Worm (Caenorhabditis elegans) whole organism, L3 larva: Measurements from ENCODE around the gene R13H4.7.

Experiments
- R02D3.7 ChIP-seq: fragments of 150-350 bp; optimal IDR thresholded peaks from 2 replicates; lab custom pipeline; 2014; ENCODE audit warnings: missing biosample characterization, missing genetic modification characterization
- ZK546.5 ChIP-seq: sonication (generic microtip); optimal IDR thresholded peaks from 2 replicates; lab custom pipeline; 2017; ENCODE audit warnings: missing biosample characterization, missing genetic modification characterization
- ama-1 ChIP-seq: fragments of 150-350 bp; optimal IDR thresholded peaks from 2 replicates; lab custom pipeline; 2018
- ceh-16 ChIP-seq: sonication (generic microtip); optimal IDR thresholded peaks from 2 replicates; lab custom pipeline; 2017; ENCODE audit warnings: missing biosample characterization, missing genetic modification characterization
- ceh-28 ChIP-seq: fragments of 150-350 bp; optimal IDR thresholded peaks from 2 replicates; lab custom pipeline; 2014; ENCODE audit warnings: missing biosample characterization, missing genetic modification reagents, missing genetic modification characterization
- ceh-82 ChIP-seq: fragments of 150-350 bp; optimal IDR thresholded peaks from 2 replicates; lab custom pipeline; 2014; ENCODE audit warnings: missing biosample characterization, missing genetic modification characterization
- daf-12 ChIP-seq: fragments of 150-350 bp; optimal IDR thresholded peaks from 2 replicates; lab custom pipeline; 2014; ENCODE audit warnings: missing biosample characterization, missing genetic modification reagents, missing genetic modification characterization
- egl-27 ChIP-seq: sonication (generic microtip); optimal IDR thresholded peaks from 4 replicates; lab custom pipeline; 2017; ENCODE audit warnings: missing biosample characterization, missing genetic modification reagents, missing genetic modification characterization
- elt-1 ChIP-seq: fragments of 150-350 bp; optimal IDR thresholded peaks from 2 replicates; lab custom pipeline; 2014; ENCODE audit warnings: missing biosample characterization, missing genetic modification characterization
- elt-2 ChIP-seq: sonication (generic microtip); optimal IDR thresholded peaks from 2 replicates; lab custom pipeline; 2016; ENCODE audit warnings: missing genetic modification reagents, mild to moderate bottlenecking, missing genetic modification characterization, missing compliant biosample characterization
- elt-3 ChIP-seq, 3 experiments: fragments of 150-350 bp in 1 of 3; sonication (generic microtip) in 2 of 3; optimal IDR thresholded peaks; 2 replicates in 2 of 3; 4 replicates in 1 of 3; lab custom pipeline; 2014 to 2017; ENCODE audit warnings: missing biosample characterization in 3 of 3, missing genetic modification characterization in 3 of 3
- fkh-10 ChIP-seq: sonication (generic microtip); optimal IDR thresholded peaks from 2 replicates; lab custom pipeline; 2017; ENCODE audit warnings: missing biosample characterization, missing genetic modification reagents, missing genetic modification characterization
- fkh-2 ChIP-seq: fragments of 150-350 bp; optimal IDR thresholded peaks from 2 replicates; lab custom pipeline; 2014; ENCODE audit warnings: missing biosample characterization, missing genetic modification reagents, missing genetic modification characterization
- fos-1 ChIP-seq: fragments of 150-350 bp; optimal IDR thresholded peaks from 2 replicates; lab custom pipeline; 2014; ENCODE audit warnings: missing biosample characterization, missing genetic modification characterization
- hmg-11 ChIP-seq: sonication (generic microtip); optimal IDR thresholded peaks from 2 replicates; lab custom pipeline; 2016; ENCODE audit warnings: missing genetic modification characterization, missing compliant biosample characterization
- jun-1 ChIP-seq: fragments of 150-350 bp; optimal IDR thresholded peaks from 2 replicates; lab custom pipeline; 2014; ENCODE audit warnings: missing biosample characterization, missing genetic modification reagents, missing genetic modification characterization
- lin-15B ChIP-seq: fragments of 150-350 bp; optimal IDR thresholded peaks from 2 replicates; lab custom pipeline; 2014; ENCODE audit warnings: missing biosample characterization, missing genetic modification characterization
- lin-39 ChIP-seq: fragments of 150-350 bp; optimal IDR thresholded peaks from 2 replicates; lab custom pipeline; 2018; ENCODE audit warnings: missing biosample characterization, missing genetic modification reagents, missing genetic modification characterization
- lsy-12 ChIP-seq: sonication (generic microtip); optimal IDR thresholded peaks from 2 replicates; lab custom pipeline; 2016; ENCODE audit warnings: mild to moderate bottlenecking, missing genetic modification characterization, missing compliant biosample characterization
- mdl-1 ChIP-seq: fragments of 150-350 bp; optimal IDR thresholded peaks from 2 replicates; lab custom pipeline; 2014; ENCODE audit warnings: missing biosample characterization, missing genetic modification characterization
- mml-1 ChIP-seq: fragments of 150-350 bp; sonication (generic microtip); optimal IDR thresholded peaks from 3 replicates; lab custom pipeline; 2014; ENCODE audit warnings: missing biosample characterization, missing genetic modification characterization
- nhr-11 ChIP-seq: fragments of 150-350 bp; optimal IDR thresholded peaks from 2 replicates; lab custom pipeline; 2014; ENCODE audit warnings: missing biosample characterization, missing genetic modification characterization
- nhr-12 ChIP-seq: fragments of 150-350 bp; optimal IDR thresholded peaks from 2 replicates; lab custom pipeline; 2014; ENCODE audit warnings: missing biosample characterization, missing genetic modification characterization
- nhr-23 ChIP-seq: fragments of 150-350 bp; optimal IDR thresholded peaks from 2 replicates; lab custom pipeline; 2014; ENCODE audit warnings: missing biosample characterization, missing genetic modification reagents, missing genetic modification characterization
- nhr-237 ChIP-seq: fragments of 150-350 bp; optimal IDR thresholded peaks from 2 replicates; lab custom pipeline; 2014; ENCODE audit warnings: missing biosample characterization, missing genetic modification characterization
- nhr-25 ChIP-seq: sonication (generic microtip); optimal IDR thresholded peaks from 2 replicates; lab custom pipeline; 2017; ENCODE audit warnings: missing biosample characterization, missing genetic modification characterization
- nhr-43 ChIP-seq: sonication (generic microtip); optimal IDR thresholded peaks from 2 replicates; lab custom pipeline; 2016; ENCODE audit warnings: mild to moderate bottlenecking, missing genetic modification characterization, missing compliant biosample characterization; ENCODE audit not compliant: poor library complexity, severe bottlenecking
- nhr-67 ChIP-seq: fragments of 150-350 bp; optimal IDR thresholded peaks from 2 replicates; lab custom pipeline; 2014; ENCODE audit warnings: missing biosample characterization, missing genetic modification characterization
- nhr-76 ChIP-seq: fragments of 150-350 bp; sonication (generic microtip); optimal IDR thresholded peaks from 5 replicates; lab custom pipeline; 2014; ENCODE audit warnings: missing biosample characterization, missing genetic modification characterization
- pha-4 ChIP-seq: fragments of 150-350 bp; optimal IDR thresholded peaks from 2 replicates; lab custom pipeline; 2014; ENCODE audit warnings: missing biosample characterization, missing genetic modification reagents, missing genetic modification characterization
- pqm-1 ChIP-seq: fragments of 150-350 bp; optimal IDR thresholded peaks from 2 replicates; lab custom pipeline; 2017; ENCODE audit warnings: missing biosample characterization, missing genetic modification characterization, inconsistent platforms
- skn-1 ChIP-seq: fragments of 150-350 bp; optimal IDR thresholded peaks from 2 replicates; lab custom pipeline; 2014; ENCODE audit warnings: missing biosample characterization, missing genetic modification characterization
- snpc-4 ChIP-seq: fragments of 150-350 bp; optimal IDR thresholded peaks from 2 replicates; lab custom pipeline; 2014; ENCODE audit warnings: missing biosample characterization, missing genetic modification characterization
- tbx-2 ChIP-seq: sonication (generic microtip); optimal IDR thresholded peaks from 2 replicates; lab custom pipeline; 2016; ENCODE audit warnings: mild to moderate bottlenecking, missing genetic modification characterization, missing compliant biosample characterization
- unc-39 ChIP-seq: sonication (generic microtip); optimal IDR thresholded peaks from 4 replicates; lab custom pipeline; 2017; ENCODE audit warnings: missing biosample characterization, missing genetic modification characterization
- unc-62 ChIP-seq: fragments of 150-350 bp; sonication (generic microtip); optimal IDR thresholded peaks from 4 replicates; lab custom pipeline; 2014; ENCODE audit warnings: missing biosample characterization, missing genetic modification reagents, missing genetic modification characterization
- zag-1 ChIP-seq: fragments of 150-350 bp; optimal IDR thresholded peaks from 2 replicates; lab custom pipeline; 2014; ENCODE audit warnings: missing biosample characterization, missing genetic modification characterization

R13H4.7 gene

ce11 chrV:11901260-11901659, 33.2 kb upstream of the R13H4.7 start:
- no peak for TF ChIP-seq nhr-67 (tag; lab: Kevin White, UChicago)
- TF ChIP-seq snpc-4 (tag; lab: Kevin White, UChicago): no peak
- no peak for TF ChIP-seq lin-39 (tag; lab: Kevin White, UChicago)
- TF ChIP-seq mml-1 (tag; lab: Kevin White, UChicago): no peak
- TF ChIP-seq fkh-2 (tag; lab: Kevin White, UChicago): no peak
- TF ChIP-seq lin-15B (tag; lab: Kevin White, UChicago): no peak
- TF ChIP-seq pqm-1 (tag; lab: Kevin White, UChicago): no peak
- TF ChIP-seq ama-1: no peak
- no peak for TF ChIP-seq nhr-23 (tag; lab: Kevin White, UChicago)
- TF ChIP-seq elt-1 (tag; lab: Kevin White, UChicago): no peak
- no peak for TF ChIP-seq tbx-2 (tag; lab: Kevin White, UChicago)
- TF ChIP-seq daf-12 (tag; lab: Kevin White, UChicago): no peak
- no peak for TF ChIP-seq ZK546.5
- no peak for TF ChIP-seq mdl-1 (tag; lab: Kevin White, UChicago)
- TF ChIP-seq nhr-237 (tag; lab: Kevin White, UChicago): no peak
- no peak for TF ChIP-seq fos-1 (tag; lab: Kevin White, UChicago)
- TF ChIP-seq, all 47 proteins: peak for 0

- TF ChIP-seq nhr-237 (tag; lab: Kevin White, UChicago): no peak
- peak; percentile 84 for TF ChIP-seq elt-2 (tag; lab: Kevin White, UChicago)
- peak; percentile 72 for TF ChIP-seq pqm-1 (tag; lab: Kevin White, UChicago)
Observed at ce11 chrV:11900127-11900526, 32.1 kb upstream of the R13H4.7 start.

DNA sequence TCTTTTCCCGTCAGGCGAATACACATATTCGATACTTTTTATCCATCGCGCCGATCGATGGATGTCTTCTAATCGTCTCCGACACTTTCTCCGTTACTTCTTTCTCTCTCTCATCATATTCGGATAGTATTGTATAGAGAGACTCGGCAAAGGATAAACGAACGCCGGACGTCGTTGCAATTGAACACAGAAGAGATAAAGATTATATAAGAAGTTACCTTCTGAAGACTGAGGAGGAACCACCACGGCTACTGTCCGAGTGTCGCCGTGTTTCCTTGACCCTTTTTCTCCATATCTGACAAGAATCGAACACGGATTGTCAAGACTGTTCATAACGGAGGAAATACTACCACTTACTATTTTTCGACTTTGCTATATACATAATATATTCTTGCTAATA, 31.1 kb upstream of the R13H4.7 start, which contains the start of gene sma-1:
sma-1 (plus strand) TSS at position 301 of the 400 bp plus-strand sequence.
- TF ChIP-seq nhr-76 (no peak), ceh-16 (tag; lab: Kevin White, UChicago) (no peak), R02D3.7 (tag; lab: Kevin White, UChicago) (no peak), nhr-23 (tag; lab: Kevin White, UChicago) (no peak), elt-3 (tag; optimal IDR thresholded peaks at IDR 0.05; lab: Kevin White, UChicago) (no peak), nhr-67 (tag; lab: Kevin White, UChicago) (no peak), ZK546.5 (no peak), zag-1 (tag; lab: Kevin White, UChicago) (no peak), fkh-10 (no peak), nhr-12 (tag; lab: Kevin White, UChicago) (no peak), ceh-28 (tag; lab: Kevin White, UChicago) (no peak), tbx-2 (tag; lab: Kevin White, UChicago) (no peak)

DNA sequence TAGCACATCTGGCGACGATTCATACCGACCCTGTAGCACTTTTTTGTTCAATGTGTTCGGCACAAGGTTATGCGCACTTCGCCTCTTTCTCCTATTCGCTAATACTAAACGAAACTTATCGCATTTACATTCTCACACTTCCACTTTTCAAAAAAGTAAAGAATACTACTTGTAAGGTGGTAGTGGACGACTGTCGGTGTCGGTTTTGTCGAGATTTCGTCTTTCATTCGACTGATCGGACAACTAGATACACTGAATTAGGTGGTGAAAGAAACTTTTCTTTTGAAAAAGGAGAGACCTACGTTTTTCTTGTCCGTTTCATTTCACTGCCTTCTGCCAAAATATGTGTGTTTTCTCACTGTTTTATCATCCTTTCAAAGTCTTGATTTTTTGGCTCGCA, 29.6 kb upstream of the R13H4.7 start:
- no peak for TF ChIP-seq nhr-67 (tag; lab: Kevin White, UChicago)
- peak; percentile 19 for TF ChIP-seq nhr-25

- no peak for TF ChIP-seq ZK546.5
- no peak for TF ChIP-seq nhr-43
- TF ChIP-seq nhr-237 (tag; lab: Kevin White, UChicago): no peak
- TF ChIP-seq hmg-11: peak; percentile 9
- TF ChIP-seq lin-15B (tag; lab: Kevin White, UChicago): peak; percentile 38
- TF ChIP-seq nhr-23 (tag; lab: Kevin White, UChicago): peak; percentile 36
- TF ChIP-seq pha-4 (tag; lab: Kevin White, UChicago): peak; percentile 57
- TF ChIP-seq nhr-25: peak; percentile 84
- TF ChIP-seq ceh-28 (tag; lab: Kevin White, UChicago): no peak
- peak; percentile 60 for TF ChIP-seq elt-2 (tag; lab: Kevin White, UChicago)
- TF ChIP-seq pqm-1 (tag; lab: Kevin White, UChicago): peak; percentile 24
- no peak for TF ChIP-seq daf-12 (tag; lab: Kevin White, UChicago)
- TF ChIP-seq elt-1 (tag; lab: Kevin White, UChicago): no peak
- no peak for TF ChIP-seq snpc-4 (tag; lab: Kevin White, UChicago)
Observed at ce11 chrV:11896322-11896898, 28.4 kb upstream of the R13H4.7 start.

DNA sequence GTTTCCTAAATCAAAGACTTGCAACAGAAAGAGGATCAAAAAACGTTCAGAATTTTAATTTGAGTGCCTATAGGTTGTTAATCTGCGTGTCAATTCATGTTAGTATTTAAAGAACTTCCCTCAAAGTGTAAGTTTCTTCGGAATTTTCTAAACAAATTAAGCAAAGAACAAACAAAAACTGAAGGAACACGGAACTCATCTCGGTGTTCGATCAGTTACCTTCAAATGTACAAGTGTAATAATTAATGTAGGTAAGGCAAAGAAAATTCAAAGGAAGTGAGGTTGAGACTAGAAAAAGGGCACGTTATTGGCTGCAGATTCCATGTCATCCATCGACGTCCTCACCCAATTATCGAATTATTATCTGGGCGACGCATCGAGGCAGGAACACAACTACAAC, 25.9 kb upstream of the R13H4.7 start, which contains the start of gene K12G11.6:
K12G11.6 (plus strand) TSS at position 357 of the 400 bp plus-strand sequence.
- TF ChIP-seq lsy-12 (tag; lab: Kevin White, UChicago) (no peak), nhr-12 (tag; lab: Kevin White, UChicago) (no peak), ceh-82 (tag; lab: Kevin White, UChicago) (no peak), unc-39 (tag; lab: Kevin White, UChicago) (no peak), fkh-2 (tag; lab: Kevin White, UChicago) (no peak), lin-39 (tag; lab: Kevin White, UChicago) (no peak), skn-1 (tag; lab: Kevin White, UChicago) (no peak), jun-1 (tag; lab: Kevin White, UChicago) (no peak), fkh-10 (no peak), nhr-237 (tag; lab: Kevin White, UChicago) (no peak), nhr-11 (no peak), ama-1 (no peak), mdl-1 (tag; lab: Kevin White, UChicago) (no peak), unc-62 (GFP tag; lab: Kevin White, UChicago) (no peak), ceh-28 (tag; lab: Kevin White, UChicago) (no peak), egl-27 (tag; lab: Kevin White, UChicago) (no peak)
